Fruit fly (Drosophila melanogaster): Measurements from ENCODE around the gene CG6244.

The CG6244 gene

DNA sequence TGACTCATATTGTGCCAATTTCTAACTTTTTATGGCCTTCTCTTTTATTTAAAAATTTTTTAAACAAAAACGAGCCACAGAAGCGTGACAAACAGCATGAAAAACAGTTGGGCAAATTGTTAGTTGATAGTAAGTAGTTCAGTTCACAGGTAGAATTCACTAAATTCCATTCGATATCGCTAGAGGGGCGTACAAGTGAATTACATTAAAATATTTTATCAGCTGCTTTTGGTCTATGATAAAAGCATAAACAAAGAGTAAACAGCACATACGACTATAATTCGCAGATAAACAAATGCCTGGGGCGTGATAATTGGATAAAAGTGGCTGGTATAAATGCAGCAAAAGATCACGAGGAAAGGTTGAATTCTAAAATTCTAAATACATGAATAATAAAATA, 5.9 kb downstream of the CG6244 start (continued):
- no peak for TF ChIP-seq tll (GFP tag; optimal IDR thresholded peaks at IDR 0.05)
- no peak for TF ChIP-seq CG13123 (GFP tag; optimal IDR thresholded peaks at IDR 0.05)
- TF ChIP-seq CG7372 (GFP tag; IDR thresholded peaks at IDR 0.05), result no peak
- no peak for TF ChIP-seq Adf1 (GFP tag; IDR thresholded peaks at IDR 0.05)
- no peak for TF ChIP-seq ewg (GFP tag; optimal IDR thresholded peaks at IDR 0.05)
- peak; percentile 37 for TF ChIP-seq CG1233 (GFP tag; optimal IDR thresholded peaks at IDR 0.05)
- TF ChIP-seq twi (tag; optimal IDR thresholded peaks at IDR 0.05), result no peak
- TF ChIP-seq Dref (GFP tag; IDR thresholded peaks at IDR 0.05), result no peak
- TF ChIP-seq CG32772 (GFP tag; IDR thresholded peaks at IDR 0.05), result no peak
- no peak for TF ChIP-seq luna (GFP tag; optimal IDR thresholded peaks at IDR 0.05)
- no peak for TF ChIP-seq CG10321 (GFP tag; IDR thresholded peaks at IDR 0.05)
- TF ChIP-seq CG11456 (GFP tag; IDR thresholded peaks at IDR 0.05), result no peak
- TF ChIP-seq CG4282 (GFP tag; optimal IDR thresholded peaks at IDR 0.05), result no peak
- no peak for TF ChIP-seq CG33557 (GFP tag; optimal IDR thresholded peaks at IDR 0.05)
- TF ChIP-seq CG31441 (GFP tag; IDR thresholded peaks at IDR 0.05), result no peak
- no peak for TF ChIP-seq CG12391 (tag; optimal IDR thresholded peaks at IDR 0.05)
- no peak for TF ChIP-seq CG10147 (GFP tag; optimal IDR thresholded peaks at IDR 0.05)
- no peak for TF ChIP-seq CG8359 (GFP tag; optimal IDR thresholded peaks at IDR 0.05; ENCODE audit: borderline replicate concordance)
- no peak for TF ChIP-seq CG17328 (GFP tag; IDR thresholded peaks at IDR 0.05)
- TF ChIP-seq her (GFP tag; optimal IDR thresholded peaks at IDR 0.05), result no peak
- TF ChIP-seq rib (GFP tag; IDR thresholded peaks at IDR 0.05), result no peak
- TF ChIP-seq tap (tag; optimal IDR thresholded peaks at IDR 0.05), result peak; percentile 36
- no peak for TF ChIP-seq Hr3 (GFP tag; optimal IDR thresholded peaks at IDR 0.05)
- no peak for TF ChIP-seq CG18262 (tag; optimal IDR thresholded peaks at IDR 0.05)
- TF ChIP-seq CG7357 (GFP tag; IDR thresholded peaks at IDR 0.05), result no peak
- TF ChIP-seq fd3F (GFP tag; optimal IDR thresholded peaks at IDR 0.05), result peak; percentile 21
- no peak for TF ChIP-seq sob (GFP tag; IDR thresholded peaks at IDR 0.05)
- TF ChIP-seq CG2202 (tag; optimal IDR thresholded peaks at IDR 0.05), result no peak
- TF ChIP-seq Nf-YA (GFP tag; IDR thresholded peaks at IDR 0.05), result no peak
- no peak for TF ChIP-seq CG9876 (GFP tag; optimal IDR thresholded peaks at IDR 0.05)
- TF ChIP-seq Hr39 (optimal IDR thresholded peaks at IDR 0.05), result no peak
- TF ChIP-seq CG11093 (GFP tag; IDR thresholded peaks at IDR 0.05), result no peak
- TF ChIP-seq Atf-2 (GFP tag; optimal IDR thresholded peaks at IDR 0.05), result no peak
- no peak for TF ChIP-seq lilli (GFP tag; optimal IDR thresholded peaks at IDR 0.05)
- TF ChIP-seq CG43689 (GFP tag; IDR thresholded peaks at IDR 0.05), result no peak
- peak; percentile 16 for TF ChIP-seq CG4328 (GFP tag; optimal IDR thresholded peaks at IDR 0.05)
- no peak for TF ChIP-seq ab (GFP tag; optimal IDR thresholded peaks at IDR 0.05)
- peak; percentile 53 for TF ChIP-seq Fer3 (tag; optimal IDR thresholded peaks at IDR 0.05)
- no peak for TF ChIP-seq CG3847 (GFP tag; IDR thresholded peaks at IDR 0.05)
- TF ChIP-seq z (GFP tag; IDR thresholded peaks at IDR 0.05), result no peak
- TF ChIP-seq tio (GFP tag; optimal IDR thresholded peaks at IDR 0.05), result no peak
- peak; percentile 4 for TF ChIP-seq MTF-1 (GFP tag; optimal IDR thresholded peaks at IDR 0.05; ENCODE audit: borderline replicate concordance)
- TF ChIP-seq CG10462 (GFP tag; optimal IDR thresholded peaks at IDR 0.05), result no peak
- TF ChIP-seq ato (GFP tag; IDR thresholded peaks at IDR 0.05; ENCODE audit: partially characterized antibody), result no peak
- no peak for TF ChIP-seq vnd (GFP tag; IDR thresholded peaks at IDR 0.05; ENCODE audit: partially characterized antibody)
- TF ChIP-seq CG4854 (GFP tag; optimal IDR thresholded peaks at IDR 0.05), result no peak
- no peak for TF ChIP-seq sima (GFP tag; optimal IDR thresholded peaks at IDR 0.05)
- no peak for TF ChIP-seq run (tag; optimal IDR thresholded peaks at IDR 0.05)
- no peak for TF ChIP-seq CG1647 (GFP tag; optimal IDR thresholded peaks at IDR 0.05)
- TF ChIP-seq ken (GFP tag; IDR thresholded peaks at IDR 0.05), result no peak
- no peak for TF ChIP-seq tx (GFP tag; optimal IDR thresholded peaks at IDR 0.05)
- TF ChIP-seq Ets65A (GFP tag), result peak; percentile 5
- no peak; the same call in 1 of the 2 replicates for TF ChIP-seq HLH3B (GFP tag; IDR thresholded peaks at IDR 0.05)

Measured in whole organism, embryonic.